Worm (Caenorhabditis elegans) whole organism, L1 larva: ENCODE measurements around the gene C34E11.4.

ENCODE experiments used
- ama-1 ChIP-seq: fragments of 150-350 bp; optimal IDR thresholded peaks from 2 replicates; lab custom pipeline; 2014
- ceh-82 ChIP-seq, 3 experiments: fragments of 150-350 bp in 1 of 3; sonication (generic microtip) in 2 of 3; optimal IDR thresholded peaks; 2 replicates each; lab custom pipeline; 2014 to 2017; ENCODE audit warnings: missing biosample characterization in 3 of 3, missing genetic modification characterization in 3 of 3
- grh-1 ChIP-seq: fragments of 200-800 bp; sonication (Bioruptor generic); IDR thresholded peaks from 2 replicates; pipeline ENCODE4 v1.3.6; 2022; ENCODE audit warnings: missing genetic modification reagents, missing genetic modification characterization, missing compliant biosample characterization
- lin-13 ChIP-seq: fragments of 150-350 bp; optimal IDR thresholded peaks from 2 replicates; lab custom pipeline; 2014; ENCODE audit warnings: missing biosample characterization, missing genetic modification reagents, missing genetic modification characterization
- lin-15B ChIP-seq: fragments of 150-350 bp; sonication (generic microtip); optimal IDR thresholded peaks from 3 replicates; lab custom pipeline; 2014; ENCODE audit warnings: missing biosample characterization, missing genetic modification characterization
- lin-35 ChIP-seq, 2 experiments: fragments of 150-350 bp; optimal IDR thresholded peaks; 2 replicates each; lab custom pipeline; 2014; ENCODE audit warnings: missing biosample characterization in 2 of 2, missing genetic modification characterization in 2 of 2, missing genetic modification reagents in 2 of 2
- lin-39 ChIP-seq: fragments of 150-350 bp; optimal IDR thresholded peaks from 2 replicates; lab custom pipeline; 2014; ENCODE audit warnings: missing biosample characterization, missing genetic modification reagents, missing genetic modification characterization
- nhr-12 ChIP-seq: sonication (generic microtip); optimal IDR thresholded peaks from 2 replicates; lab custom pipeline; 2017; ENCODE audit warnings: missing biosample characterization, missing genetic modification characterization
- nhr-77 ChIP-seq: fragments of 150-350 bp; optimal IDR thresholded peaks from 2 replicates; lab custom pipeline; 2014; ENCODE audit warnings: missing biosample characterization, missing genetic modification characterization
- unc-62 ChIP-seq: fragments of 150-350 bp; optimal IDR thresholded peaks from 2 replicates; lab custom pipeline; 2014; ENCODE audit warnings: missing biosample characterization, missing genetic modification reagents, missing genetic modification characterization
- zag-1 ChIP-seq: fragments of 150-350 bp; optimal IDR thresholded peaks from 2 replicates; lab custom pipeline; 2014; ENCODE audit warnings: missing biosample characterization, missing genetic modification characterization
- ztf-4 ChIP-seq: fragments of 150-350 bp; optimal IDR thresholded peaks from 2 replicates; lab custom pipeline; 2014; ENCODE audit warnings: missing biosample characterization, missing genetic modification characterization

DNA sequence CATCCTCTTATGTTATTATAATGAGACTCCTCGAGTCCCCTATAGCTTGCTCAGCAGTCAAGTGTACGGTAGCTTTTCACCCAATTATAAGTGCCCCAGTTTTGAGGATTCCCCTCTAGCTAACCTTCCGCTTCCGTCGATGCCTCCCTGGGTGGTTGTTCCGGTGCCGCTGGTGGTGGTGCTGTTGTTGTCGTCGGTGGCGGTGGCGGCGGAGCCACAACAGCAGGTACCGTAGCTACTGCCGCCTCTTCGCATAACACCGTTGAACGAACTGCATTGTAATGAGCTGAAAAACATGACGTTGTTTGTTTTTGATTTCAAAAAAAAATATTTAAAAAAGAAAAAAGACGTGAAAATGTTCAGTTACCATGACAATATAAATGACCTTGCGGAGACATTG is 37.6 kb upstream of the C34E11.4 start:
- TF ChIP-seq ztf-4 (no peak), nhr-77 (tag; lab: Kevin White, UChicago) (no peak), lin-35 (GFP tag; optimal IDR thresholded peaks at IDR 0.05; lab: Kevin White, UChicago) (no peak), nhr-12 (tag; lab: Kevin White, UChicago) (no peak), lin-13 (GFP tag; lab: Kevin White, UChicago) (no peak), grh-1 (no peak), unc-62 (GFP tag; lab: Kevin White, UChicago) (no peak), ceh-82 (tag; optimal IDR thresholded peaks at IDR 0.05; lab: Kevin White, UChicago) (no peak), lin-39 (tag; lab: Kevin White, UChicago) (no peak), lin-15B (tag; lab: Kevin White, UChicago) (no peak), zag-1 (no peak), ama-1 (lab: Kevin White, UChicago) (no peak)
